Worm (Caenorhabditis elegans) whole organism, midembryonic: Measurements from ENCODE around the gene atl-1.
"Not testable (repeated sequence)": the region's sequence is repeated elsewhere in the genome, so short reads cannot be mapped to it uniquely, and the experiment has no call there.

Source experiments
- T22C8.4 ChIP-seq: fragments of 200-800 bp; sonication (Bioruptor generic); IDR thresholded peaks from 2 replicates; pipeline ENCODE4 v1.3.6; 2022; ENCODE audit warnings: missing genetic modification characterization, missing compliant biosample characterization
- flt-1 ChIP-seq: fragments of 200-800 bp; sonication (Bioruptor generic); IDR thresholded peaks from 2 replicates; pipeline ENCODE4 v1.3.6; 2022; ENCODE audit warnings: missing genetic modification characterization, missing compliant biosample characterization
- med-1 ChIP-seq: sonication (generic microtip); optimal IDR thresholded peaks from 2 replicates; lab custom pipeline; 2017; ENCODE audit warnings: missing genetic modification characterization, mild to moderate bottlenecking, missing compliant biosample characterization, antibody characterized with exemption, missing genetic modification reagents; ENCODE audit not compliant: insufficient read depth
- tab-1 ChIP-seq: fragments of 200-800 bp; sonication (Bioruptor generic); IDR thresholded peaks from 2 replicates; pipeline ENCODE4 v1.3.6; 2022; ENCODE audit warnings: missing genetic modification characterization, missing compliant biosample characterization
- ztf-23 ChIP-seq: fragments of 200-800 bp; sonication (Bioruptor generic); IDR thresholded peaks from 2 replicates; pipeline ENCODE4 v1.3.6; 2022; ENCODE audit warnings: missing genetic modification reagents, missing genetic modification characterization, missing compliant biosample characterization
- ztf-29 ChIP-seq: fragments of 200-800 bp; sonication (Bioruptor generic); IDR thresholded peaks from 2 replicates; pipeline ENCODE4 v1.3.6; 2022; ENCODE audit warnings: missing genetic modification reagents, missing genetic modification characterization, missing compliant biosample characterization

- TF ChIP-seq med-1 (GFP tag; lab: Kevin White, UChicago); ztf-29 (GFP tag; lab: Robert Waterston, UW); ztf-23 (GFP tag; lab: Robert Waterston, UW); T22C8.4 (GFP tag; lab: Robert Waterston, UW); tab-1 (GFP tag; lab: Robert Waterston, UW): not testable (repeated sequence)
- peak; percentile 75; the same call in 1 of the 2 replicates for TF ChIP-seq flt-1 (GFP tag; lab: Robert Waterston, UW)
Observed at ce11 chrV:9603488-9603887, 41.9 kb downstream of the atl-1 start.
